Worm (Caenorhabditis elegans) whole organism, young adult: ENCODE measurements around the gene T16G12.4.

ENCODE experiments used
- let-607 ChIP-seq, 2 experiments: fragments of 200-800 bp in 1 of 2; sonication (Bioruptor generic) in 1 of 2; sonication (generic microtip) in 1 of 2; optimal IDR thresholded peaks; 2 replicates each; lab custom pipeline; 2016 to 2018; ENCODE audit warnings: mild to moderate bottlenecking in 2 of 2, missing compliant biosample characterization in 2 of 2, missing genetic modification characterization in 2 of 2, moderate library complexity in 2 of 2, missing genotype in 1 of 2
- mes-4 ChIP-seq: sonication (generic microtip); optimal IDR thresholded peaks from 2 replicates; lab custom pipeline; 2016; ENCODE audit warnings: missing genotype, missing genetic modification characterization, missing compliant biosample characterization
- nfya-2 ChIP-seq: fragments of 200-800 bp; sonication (Bioruptor generic); IDR thresholded peaks from 2 replicates; pipeline ENCODE4 v1.3.6; 2022; ENCODE audit warnings: missing genetic modification reagents, missing genetic modification characterization, missing compliant biosample characterization
- nfyb-1 ChIP-seq: fragments of 200-800 bp; sonication (Bioruptor generic); IDR thresholded peaks from 2 replicates; pipeline ENCODE4 v1.3.6; 2022; ENCODE audit warnings: missing genetic modification reagents, missing genetic modification characterization, missing compliant biosample characterization
- nhr-179 ChIP-seq: sonication (generic microtip); optimal IDR thresholded peaks from 2 replicates; lab custom pipeline; 2016; ENCODE audit warnings: mild to moderate bottlenecking, missing genetic modification characterization, missing compliant biosample characterization
- rec-8 ChIP-seq, 2 experiments: sonication (generic microtip); optimal IDR thresholded peaks; 2 replicates each; lab custom pipeline; 2016; ENCODE audit warnings: mild to moderate bottlenecking in 2 of 2, missing genetic modification characterization in 2 of 2, missing genetic modification reagents in 2 of 2, missing genotype in 2 of 2, missing biosample characterization in 1 of 2, missing compliant biosample characterization in 1 of 2, moderate library complexity in 1 of 2
- snpc-4 ChIP-seq, 5 experiments: fragments of 150-350 bp in 1 of 5; sonication (generic microtip) in 4 of 5; optimal IDR thresholded peaks; 2 replicates each; lab custom pipeline; 2014 to 2018; ENCODE audit warnings: missing genetic modification characterization in 5 of 5, missing biosample characterization in 3 of 5, antibody characterized with exemption in 2 of 5, mild to moderate bottlenecking in 2 of 5, missing compliant biosample characterization in 2 of 5, missing genotype in 2 of 5, moderate library complexity in 2 of 5, missing genetic modification reagents in 1 of 5
- sptf-2 ChIP-seq: fragments of 200-800 bp; sonication (Bioruptor generic); optimal IDR thresholded peaks from 2 replicates; lab custom pipeline; 2018; ENCODE audit warnings: mild to moderate bottlenecking, missing genetic modification characterization, missing compliant biosample characterization
- unc-62 ChIP-seq: fragments of 150-350 bp; optimal IDR thresholded peaks from 2 replicates; lab custom pipeline; 2014; ENCODE audit warnings: missing biosample characterization, missing genetic modification reagents, missing genetic modification characterization
- ztf-18 ChIP-seq: sonication (generic microtip); optimal IDR thresholded peaks from 2 replicates; lab custom pipeline; 2016; ENCODE audit warnings: missing genotype, mild to moderate bottlenecking, missing genetic modification characterization, missing compliant biosample characterization

ce11 chrIII:10033881-10034280 is 23.7 kb upstream of the T16G12.4 start, which contains the start of gene M04D8.8:
- TF ChIP-seq nfyb-1 (no peak), unc-62 (GFP tag; lab: Kevin White, UChicago) (no peak), mes-4 (no peak), nfya-2 (no peak), ztf-18 (no peak), sptf-2 (GFP tag; lab: Kevin White, UChicago) (no peak), let-607 (tag; optimal IDR thresholded peaks at IDR 0.05; lab: Kevin White, UChicago) (no peak), nhr-179 (tag; lab: Kevin White, UChicago) (no peak), rec-8 (tag; optimal IDR thresholded peaks at IDR 0.05; lab: Kevin White, UChicago) (no peak), snpc-4 (GFP tag; optimal IDR thresholded peaks at IDR 0.05; lab: Kevin White, UChicago) (no peak), snpc-4 (tag; optimal IDR thresholded peaks at IDR 0.05; lab: Kevin White, UChicago) (no peak)
